Worm (Caenorhabditis elegans): Measurements from ENCODE around the gene C34E11.2.

DNA sequence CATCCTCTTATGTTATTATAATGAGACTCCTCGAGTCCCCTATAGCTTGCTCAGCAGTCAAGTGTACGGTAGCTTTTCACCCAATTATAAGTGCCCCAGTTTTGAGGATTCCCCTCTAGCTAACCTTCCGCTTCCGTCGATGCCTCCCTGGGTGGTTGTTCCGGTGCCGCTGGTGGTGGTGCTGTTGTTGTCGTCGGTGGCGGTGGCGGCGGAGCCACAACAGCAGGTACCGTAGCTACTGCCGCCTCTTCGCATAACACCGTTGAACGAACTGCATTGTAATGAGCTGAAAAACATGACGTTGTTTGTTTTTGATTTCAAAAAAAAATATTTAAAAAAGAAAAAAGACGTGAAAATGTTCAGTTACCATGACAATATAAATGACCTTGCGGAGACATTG, 48.1 kb downstream of the C34E11.2 start:
- TF ChIP-seq mdl-1 (tag; optimal IDR thresholded peaks at IDR 0.05) (no peak), ztf-4 (tag; optimal IDR thresholded peaks at IDR 0.05) (no peak), ama-1 (optimal IDR thresholded peaks at IDR 0.05) (no peak)

All from whole organism, L3 larva.